Worm (Caenorhabditis elegans): ENCODE measurements around the gene C16B8.3.

ce11 chrX:4017576-4018309 is 49.3 kb upstream of the C16B8.3 start:
- no peak for TF ChIP-seq mdl-1 (tag; optimal IDR thresholded peaks at IDR 0.05)
- no peak for TF ChIP-seq ztf-4 (tag; optimal IDR thresholded peaks at IDR 0.05)
- TF ChIP-seq tbx-2 (tag; optimal IDR thresholded peaks at IDR 0.05): no peak
- no peak for TF ChIP-seq nhr-90 (tag; optimal IDR thresholded peaks at IDR 0.05; ENCODE audit: poor library complexity)
- TF ChIP-seq C04F5.9 (tag; optimal IDR thresholded peaks at IDR 0.05): no peak
- no peak for TF ChIP-seq efl-3 (GFP tag; optimal IDR thresholded peaks at IDR 0.05)
